Fruit fly (Drosophila melanogaster) whole organism, embryonic: ENCODE results near the gene CG5644.

ENCODE experiments used
- ATbp ChIP-seq: fragments of 200-800 bp; sonication (Bioruptor generic); optimal IDR thresholded peaks from 2 replicates; lab custom pipeline; 2017; ENCODE audit warnings: missing biosample characterization, mild to moderate bottlenecking, missing genetic modification characterization, missing genetic modification reagents
- Ada2b ChIP-seq: fragments of 200-800 bp; sonication (Bioruptor generic); IDR thresholded peaks from 2 replicates; pipeline ENCODE4 v1.3.6; 2022; ENCODE audit warnings: missing biosample characterization, missing genetic modification characterization
- Adf1 ChIP-seq: fragments of 200-800 bp; sonication (Bioruptor generic); IDR thresholded peaks from 2 replicates; pipeline ENCODE4 v1.3.6; 2022; ENCODE audit warnings: missing biosample characterization, missing genetic modification characterization
- Awh ChIP-seq: fragments of 200-800 bp; sonication (Bioruptor generic); IDR thresholded peaks from 2 replicates; pipeline ENCODE4, ENCODE4 v1.3.6; 2022; ENCODE audit warnings: missing biosample characterization, missing genetic modification characterization
- BEAF-32 ChIP-seq: fragments of 200-800 bp; sonication (Bioruptor generic); optimal IDR thresholded peaks from 3 replicates; lab custom pipeline; 2017; ENCODE audit warnings: missing biosample characterization, missing genetic modification characterization, mild to moderate bottlenecking, moderate library complexity, missing genetic modification reagents
- CG11456 ChIP-seq: fragments of 200-800 bp; sonication (Bioruptor generic); IDR thresholded peaks from 3 replicates; pipeline ENCODE4 v1.3.6; 2022; ENCODE audit warnings: missing biosample characterization, missing genetic modification characterization
- CG11560 ChIP-seq: fragments of 200-800 bp; sonication (Bioruptor generic); IDR thresholded peaks from 3 replicates; pipeline ENCODE4 v1.3.6; 2022; ENCODE audit warnings: missing biosample characterization, missing genetic modification characterization
- CG11723 ChIP-seq: fragments of 200-800 bp; sonication (Bioruptor generic); optimal IDR thresholded peaks from 2 replicates; lab custom pipeline; 2017; ENCODE audit warnings: missing biosample characterization, mild to moderate bottlenecking, missing genetic modification characterization
- CG12071 ChIP-seq: fragments of 200-800 bp; sonication (Bioruptor generic); optimal IDR thresholded peaks from 3 replicates; lab custom pipeline; 2018; ENCODE audit warnings: missing biosample characterization, mild to moderate bottlenecking, missing genetic modification characterization
- CG14050 ChIP-seq: fragments of 200-800 bp; sonication (Bioruptor generic); IDR thresholded peaks from 3 replicates; pipeline ENCODE4 v1.3.6; 2022; ENCODE audit warnings: missing biosample characterization, missing genetic modification characterization
- CG15073 ChIP-seq: fragments of 200-800 bp; sonication (Bioruptor generic); optimal IDR thresholded peaks from 2 replicates; lab custom pipeline; 2016; ENCODE audit warnings: missing biosample characterization, missing genetic modification characterization
- CG1602 ChIP-seq: fragments of 200-800 bp; sonication (Bioruptor generic); optimal IDR thresholded peaks from 3 replicates; lab custom pipeline; 2016; ENCODE audit warnings: missing biosample characterization, missing genetic modification characterization
- CG2116 ChIP-seq: fragments of 200-800 bp; sonication (Bioruptor generic); optimal IDR thresholded peaks from 3 replicates; lab custom pipeline; 2018; ENCODE audit warnings: missing biosample characterization, mild to moderate bottlenecking, missing genetic modification characterization
- CG30020 ChIP-seq: fragments of 200-800 bp; optimal IDR thresholded peaks from 2 replicates; lab custom pipeline; 2019; ENCODE audit warnings: missing biosample characterization, mild to moderate bottlenecking, missing genetic modification characterization, moderate library complexity
- CG31365 ChIP-seq: fragments of 200-800 bp; sonication (Bioruptor generic); optimal IDR thresholded peaks from 2 replicates; lab custom pipeline; 2018; ENCODE audit warnings: missing biosample characterization, mild to moderate bottlenecking, missing genetic modification characterization
- CG31441 ChIP-seq: fragments of 200-800 bp; sonication (Bioruptor generic); IDR thresholded peaks from 2 replicates; pipeline ENCODE4 v1.3.6; 2022; ENCODE audit warnings: missing biosample characterization, missing genetic modification characterization
- CG34422 ChIP-seq: fragments of 200-800 bp; sonication (Bioruptor generic); IDR thresholded peaks from 3 replicates; pipeline ENCODE4 v1.3.6; 2022; ENCODE audit warnings: missing biosample characterization, missing genetic modification characterization
- CG3726 ChIP-seq: fragments of 200-800 bp; sonication (Bioruptor generic); IDR thresholded peaks from 3 replicates; pipeline ENCODE4, ENCODE4 v1.3.6; 2022; ENCODE audit warnings: missing biosample characterization, missing genetic modification characterization
- CG3838 ChIP-seq: fragments of 200-800 bp; sonication (Bioruptor generic); optimal IDR thresholded peaks from 3 replicates; lab custom pipeline; 2016; ENCODE audit warnings: missing biosample characterization, missing genetic modification characterization
- CG3995 ChIP-seq: fragments of 200-800 bp; sonication (Bioruptor generic); optimal IDR thresholded peaks from 3 replicates; lab custom pipeline; 2016; ENCODE audit warnings: missing biosample characterization, missing genetic modification characterization
- CG42726 ChIP-seq: fragments of 200-800 bp; sonication (Bioruptor generic); IDR thresholded peaks from 2 replicates; pipeline ENCODE4 v1.3.6; 2022; ENCODE audit warnings: missing biosample characterization, missing genetic modification characterization; ENCODE audit not compliant: partially characterized antibody
- CG7745 ChIP-seq: fragments of 200-800 bp; sonication (Bioruptor generic); optimal IDR thresholded peaks from 2 replicates; lab custom pipeline; 2018; ENCODE audit warnings: missing biosample characterization, mild to moderate bottlenecking, missing genetic modification characterization, moderate library complexity
- D19B ChIP-seq: fragments of 200-800 bp; sonication (Bioruptor generic); optimal IDR thresholded peaks from 2 replicates; lab custom pipeline; 2017; ENCODE audit warnings: missing biosample characterization, mild to moderate bottlenecking, missing genetic modification characterization
- Deaf1 ChIP-seq: fragments of 200-800 bp; optimal IDR thresholded peaks from 3 replicates; lab custom pipeline; 2019; ENCODE audit warnings: missing biosample characterization, mild to moderate bottlenecking, missing genetic modification characterization, moderate library complexity
- Doc2 ChIP-seq: fragments of 200-800 bp; sonication (Bioruptor generic); IDR thresholded peaks from 2 replicates; pipeline ENCODE4 v1.3.6; 2022; ENCODE audit warnings: missing biosample characterization, missing genetic modification characterization
- Dref ChIP-seq: fragments of 200-800 bp; sonication (Bioruptor generic); IDR thresholded peaks from 2 replicates; pipeline ENCODE4 v1.3.6; 2022; ENCODE audit warnings: missing biosample characterization, missing genetic modification characterization
- H2.0 ChIP-seq: fragments of 200-800 bp; sonication (Bioruptor generic); IDR thresholded peaks from 2 replicates; pipeline ENCODE4 v1.3.6; 2022; ENCODE audit warnings: missing biosample characterization, missing genetic modification characterization
- Hsf ChIP-seq: fragments of 200-800 bp; sonication (Bioruptor generic); optimal IDR thresholded peaks from 3 replicates; lab custom pipeline; 2016; ENCODE audit warnings: missing biosample characterization, missing genetic modification characterization
- MTF-1 ChIP-seq: fragments of 200-800 bp; sonication (Bioruptor generic); optimal IDR thresholded peaks from 2 replicates; lab custom pipeline; 2018; ENCODE audit warnings: missing biosample characterization, mild to moderate bottlenecking, missing genetic modification characterization, borderline replicate concordance
- Med ChIP-seq: fragments of 200-800 bp; sonication (Bioruptor generic); peaks from one replicate; lab custom pipeline; 2016; ENCODE audit warnings: missing biosample characterization, missing genetic modification characterization, mild to moderate bottlenecking, inconsistent platforms, moderate library complexity
- Rfx ChIP-seq: fragments of 200-800 bp; sonication (Bioruptor generic); IDR thresholded peaks from 2 replicates; pipeline ENCODE4 v1.3.6; 2022; ENCODE audit warnings: missing biosample characterization, missing genetic modification characterization
- Sry-δ ChIP-seq: fragments of 200-800 bp; sonication (Bioruptor generic); optimal IDR thresholded peaks from 2 replicates; lab custom pipeline; 2016; ENCODE audit warnings: missing biosample characterization, missing genetic modification characterization
- ash1 ChIP-seq: fragments of 200-800 bp; sonication (Bioruptor generic); optimal IDR thresholded peaks from 2 replicates; lab custom pipeline; 2018; ENCODE audit warnings: missing biosample characterization, mild to moderate bottlenecking, missing genetic modification characterization
- bowl ChIP-seq: fragments of 200-800 bp; sonication (Bioruptor generic); IDR thresholded peaks from 2 replicates; pipeline ENCODE4 v1.3.6; 2022; ENCODE audit warnings: missing biosample characterization, missing genetic modification characterization
- cad ChIP-seq: fragments of >200 bp; optimal IDR thresholded peaks from 2 replicates; lab custom pipeline; 2017; ENCODE audit warnings: missing biosample characterization, missing genetic modification characterization
- crc ChIP-seq: fragments of 200-800 bp; sonication (Bioruptor generic); optimal IDR thresholded peaks from 2 replicates; lab custom pipeline; 2016; ENCODE audit warnings: missing biosample characterization, missing genetic modification characterization
- crol ChIP-seq: fragments of 200-800 bp; sonication (Bioruptor generic); IDR thresholded peaks from 2 replicates; pipeline ENCODE4 v1.3.6; 2022; ENCODE audit warnings: missing biosample characterization, missing genetic modification characterization
- crp ChIP-seq, 2 experiments: fragments of 200-800 bp; sonication (Bioruptor generic); optimal IDR thresholded peaks; 2 replicates in 1 of 2; 3 replicates in 1 of 2; lab custom pipeline; 2017; ENCODE audit warnings: missing biosample characterization in 2 of 2, missing genetic modification characterization in 2 of 2, mild to moderate bottlenecking in 1 of 2, moderate library complexity in 1 of 2
- danr ChIP-seq: fragments of 200-800 bp; sonication (Bioruptor generic); IDR thresholded peaks from 2 replicates; pipeline ENCODE4 v1.3.6; 2022; ENCODE audit warnings: missing biosample characterization, missing genetic modification characterization
- disco-r ChIP-seq: fragments of 200-800 bp; sonication (Bioruptor generic); optimal IDR thresholded peaks from 2 replicates; lab custom pipeline; 2016; ENCODE audit warnings: missing biosample characterization, missing genetic modification characterization
- dysf ChIP-seq: fragments of 200-800 bp; sonication (Bioruptor generic); IDR thresholded peaks from 3 replicates; pipeline ENCODE4 v1.3.6; 2022; ENCODE audit warnings: missing biosample characterization, missing genetic modification characterization
- fd3F ChIP-seq: fragments of 200-800 bp; sonication (Bioruptor generic); optimal IDR thresholded peaks from 2 replicates; lab custom pipeline; 2018; ENCODE audit warnings: missing biosample characterization, mild to moderate bottlenecking, missing genetic modification characterization, moderate library complexity
- kay ChIP-seq: fragments of 200-800 bp; sonication (Bioruptor generic); optimal IDR thresholded peaks from 2 replicates; lab custom pipeline; 2016; ENCODE audit warnings: missing biosample characterization, missing genetic modification characterization
- klu ChIP-seq: fragments of 200-800 bp; sonication (Bioruptor generic); IDR thresholded peaks from 2 replicates; pipeline ENCODE4 v1.3.6; 2022; ENCODE audit warnings: missing biosample characterization, missing genetic modification characterization
- lov ChIP-seq, 2 experiments: fragments of 200-800 bp in 1 of 2; fragments of >200 bp in 1 of 2; sonication (Bioruptor generic) in 1 of 2; IDR thresholded peaks in 1 of 2; optimal IDR thresholded peaks in 1 of 2; 2 replicates in 1 of 2; 3 replicates in 1 of 2; pipeline versions ENCODE4 v1.3.6 to Lab custom; 2017 to 2022; ENCODE audit warnings: missing biosample characterization in 1 of 2, missing genetic modification characterization in 1 of 2
- pnt ChIP-seq: fragments of 200-800 bp; sonication (Bioruptor generic); optimal IDR thresholded peaks from 3 replicates; lab custom pipeline; 2016; ENCODE audit warnings: missing biosample characterization, missing genetic modification characterization
- ro ChIP-seq: fragments of 200-800 bp; sonication (Bioruptor generic); IDR thresholded peaks from 2 replicates; pipeline ENCODE4 v1.3.6; 2022; ENCODE audit warnings: missing biosample characterization, missing genetic modification characterization
- slp2 ChIP-seq: fragments of 200-800 bp; sonication (Bioruptor generic); optimal IDR thresholded peaks from 2 replicates; lab custom pipeline; 2016; ENCODE audit warnings: missing biosample characterization, missing genetic modification characterization
- stc ChIP-seq: fragments of 200-800 bp; sonication (Bioruptor generic); IDR thresholded peaks from 2 replicates; pipeline ENCODE4 v1.3.6; 2022; ENCODE audit warnings: missing biosample characterization, missing genetic modification characterization
- twi ChIP-seq: fragments of 200-800 bp; optimal IDR thresholded peaks from 2 replicates; lab custom pipeline; 2019; ENCODE audit warnings: missing biosample characterization, mild to moderate bottlenecking, missing genetic modification characterization, moderate library complexity

Gene CG5644

dm6 chr3L:8953199-8953956 lies 26.3 kb downstream of the CG5644 start (continued):
- TF ChIP-seq CG3995 (GFP tag; lab: Kevin White, UChicago), result no peak
- TF ChIP-seq CG1602 (GFP tag; lab: Kevin White, UChicago), result peak; percentile 28
- TF ChIP-seq ATbp (GFP tag; lab: Kevin White, UChicago), result peak; percentile 70
- TF ChIP-seq Awh (GFP tag; lab: Robert Waterston, UW), result 0 out of 2 replicates have a peak, but pooled peaks have one; percentile 12
- TF ChIP-seq Doc2 (GFP tag; lab: Robert Waterston, UW), result no peak
- peak; percentile 15 for TF ChIP-seq Sry-δ
- no peak for TF ChIP-seq CG7745 (tag; lab: Kevin White, UChicago)
- TF ChIP-seq CG30020 (tag; lab: Kevin White, UChicago), result peak; percentile 8
- peak in 1 of 2 experiments; percentile 52 for TF ChIP-seq crp (GFP tag; optimal IDR thresholded peaks at IDR 0.05; lab: Kevin White, UChicago)
- TF ChIP-seq Deaf1 (tag; lab: Kevin White, UChicago), result peak; percentile 99
- TF ChIP-seq CG14050 (GFP tag; lab: Robert Waterston, UW), result no peak
- TF ChIP-seq CG31365, result no peak
- TF ChIP-seq CG34422 (GFP tag; lab: Robert Waterston, UW), result no peak
- peak; percentile 49 for TF ChIP-seq D19B (GFP tag; lab: Kevin White, UChicago)
- TF ChIP-seq kay, result no peak
- no peak for TF ChIP-seq CG42726
- TF ChIP-seq ro (GFP tag; lab: Robert Waterston, UW), result no peak
- peak; percentile 46 for TF ChIP-seq CG12071 (GFP tag; lab: Kevin White, UChicago)
- TF ChIP-seq H2.0 (GFP tag; lab: Robert Waterston, UW), result no peak
- TF ChIP-seq Rfx (GFP tag; lab: Robert Waterston, UW), result peak; percentile 52
- TF ChIP-seq CG2116, result peak; percentile 44
- peak; percentile 49 for TF ChIP-seq CG11723 (GFP tag; lab: Kevin White, UChicago)
- no peak for TF ChIP-seq cad (GFP tag; lab: Kevin White, UChicago)
- TF ChIP-seq twi (tag; lab: Kevin White, UChicago), result no peak
- peak; percentile 57 for TF ChIP-seq disco-r (GFP tag; lab: Kevin White, UChicago)
- TF ChIP-seq Ada2b (GFP tag; lab: Robert Waterston, UW), result 0 out of 2 replicates have a peak, but pooled peaks have one; percentile 26
- TF ChIP-seq klu, result no peak
- TF ChIP-seq CG15073, result no peak
- TF ChIP-seq CG11456 (GFP tag; lab: Robert Waterston, UW), result no peak
- no peak for TF ChIP-seq lov (optimal IDR thresholded peaks at IDR 0.05; lab: Kevin White, UChicago)
- TF ChIP-seq lov (GFP tag; IDR thresholded peaks at IDR 0.05; lab: Robert Waterston, UW), result no peak
- TF ChIP-seq BEAF-32 (GFP tag; lab: Kevin White, UChicago), result peak; percentile 34
- TF ChIP-seq slp2, result peak; percentile 19
- no peak for TF ChIP-seq Adf1 (GFP tag; lab: Robert Waterston, UW)
- TF ChIP-seq pnt, result no peak
- no peak for TF ChIP-seq bowl
- peak; percentile 59 for TF ChIP-seq fd3F
- TF ChIP-seq CG3838 (GFP tag; lab: Kevin White, UChicago), result no peak
- peak; percentile 39 for TF ChIP-seq crc (GFP tag; lab: Kevin White, UChicago)
- no peak for TF ChIP-seq CG3726 (GFP tag; lab: Robert Waterston, UW)
- TF ChIP-seq stc (GFP tag; lab: Robert Waterston, UW), result no peak
- peak; percentile 82 for TF ChIP-seq Med (GFP tag; lab: Kevin White, UChicago)
- TF ChIP-seq CG31441, result peak; percentile 84
- TF ChIP-seq crol (GFP tag; lab: Robert Waterston, UW), result no peak
- no peak for TF ChIP-seq ash1 (GFP tag; lab: Kevin White, UChicago)
- TF ChIP-seq Hsf, result peak; percentile 52
- no peak for TF ChIP-seq CG11560 (tag; lab: Robert Waterston, UW)
- peak; percentile 72 for TF ChIP-seq dysf
- no peak for TF ChIP-seq danr
- peak; percentile 25 for TF ChIP-seq MTF-1 (GFP tag; lab: Kevin White, UChicago)
- TF ChIP-seq Dref (GFP tag; lab: Robert Waterston, UW), result peak; percentile 61
